Worm (Caenorhabditis elegans) whole organism, L1 larva: ENCODE results near the gene pot-2.

Source experiments
- C04F5.9 ChIP-seq: sonication (generic microtip); optimal IDR thresholded peaks from 2 replicates; lab custom pipeline; 2016; ENCODE audit warnings: missing genetic modification characterization, missing compliant biosample characterization
- C34B4.2 ChIP-seq: sonication (generic microtip); optimal IDR thresholded peaks from 2 replicates; lab custom pipeline; 2017; ENCODE audit warnings: mild to moderate bottlenecking, missing genetic modification characterization, missing compliant biosample characterization
- Y116A8C.19 ChIP-seq: sonication (generic microtip); optimal IDR thresholded peaks from 2 replicates; lab custom pipeline; 2016; ENCODE audit warnings: missing compliant biosample characterization, missing genetic modification characterization, borderline replicate concordance
- aha-1 ChIP-seq: fragments of 150-350 bp; optimal IDR thresholded peaks from 2 replicates; lab custom pipeline; 2014; ENCODE audit warnings: missing biosample characterization, missing genetic modification characterization
- aly-2 ChIP-seq: fragments of 150-350 bp; optimal IDR thresholded peaks from 2 replicates; lab custom pipeline; 2014; ENCODE audit warnings: missing biosample characterization, missing genetic modification characterization
- ama-1 ChIP-seq: fragments of 150-350 bp; optimal IDR thresholded peaks from 2 replicates; lab custom pipeline; 2014
- blmp-1 ChIP-seq: fragments of 150-350 bp; optimal IDR thresholded peaks from 2 replicates; lab custom pipeline; 2014; ENCODE audit warnings: missing biosample characterization, missing genetic modification characterization
- ceh-63 ChIP-seq: fragments of 200-800 bp; sonication (Bioruptor generic); optimal IDR thresholded peaks from 2 replicates; lab custom pipeline; 2018; ENCODE audit warnings: mild to moderate bottlenecking, missing genetic modification characterization, missing compliant biosample characterization
- ceh-82 ChIP-seq, 3 experiments: fragments of 150-350 bp in 1 of 3; sonication (generic microtip) in 2 of 3; optimal IDR thresholded peaks; 2 replicates each; lab custom pipeline; 2014 to 2017; ENCODE audit warnings: missing biosample characterization in 3 of 3, missing genetic modification characterization in 3 of 3
- ceh-88 ChIP-seq: fragments of 200-800 bp; sonication (Bioruptor generic); IDR thresholded peaks from 2 replicates; pipeline ENCODE4 v1.3.6; 2022; ENCODE audit warnings: missing genetic modification characterization, missing compliant biosample characterization
- ceh-90 ChIP-seq: sonication (generic microtip); optimal IDR thresholded peaks from 2 replicates; lab custom pipeline; 2016; ENCODE audit warnings: missing genetic modification characterization, missing compliant biosample characterization
- dpl-1 ChIP-seq, 3 experiments: fragments of 150-350 bp in 2 of 3; sonication (generic microtip) in 1 of 3; optimal IDR thresholded peaks; 2 replicates each; lab custom pipeline; 2014 to 2017; ENCODE audit warnings: missing biosample characterization in 3 of 3, missing genetic modification characterization in 3 of 3, missing genetic modification reagents in 3 of 3
- dsc-1 ChIP-seq: sonication (generic microtip); optimal IDR thresholded peaks from 2 replicates; lab custom pipeline; 2016; ENCODE audit warnings: mild to moderate bottlenecking, missing genetic modification characterization, missing compliant biosample characterization
- efl-1 ChIP-seq, 4 experiments: fragments of 150-350 bp; optimal IDR thresholded peaks in 3 of 4; peaks in 1 of 4; 1 replicate in 1 of 4; 2 replicates in 3 of 4; lab custom pipeline; 2014; ENCODE audit warnings: missing biosample characterization in 2 of 4, missing genetic modification characterization in 2 of 4, missing genetic modification reagents in 2 of 4
- efl-3 ChIP-seq: fragments of 200-800 bp; sonication (Bioruptor generic); optimal IDR thresholded peaks from 2 replicates; lab custom pipeline; 2018; ENCODE audit warnings: mild to moderate bottlenecking, missing genetic modification characterization, missing compliant biosample characterization
- elt-3 ChIP-seq, 6 experiments: fragments of 150-350 bp in 1 of 6; sonication (generic microtip); optimal IDR thresholded peaks; 2 replicates each; lab custom pipeline; 2017 to 2018; ENCODE audit warnings: missing biosample characterization in 6 of 6, missing genetic modification characterization in 6 of 6, inconsistent platforms in 1 of 6
- ets-5 ChIP-seq: fragments of 200-800 bp; sonication (Bioruptor generic); IDR thresholded peaks from 2 replicates; pipeline ENCODE4 v1.3.6; 2022; ENCODE audit warnings: missing genetic modification characterization, missing compliant biosample characterization
- fkh-4 ChIP-seq: sonication (generic microtip); optimal IDR thresholded peaks from 2 replicates; lab custom pipeline; 2016; ENCODE audit warnings: missing compliant biosample characterization, missing genetic modification characterization, borderline replicate concordance
- fkh-8 ChIP-seq: sonication (generic microtip); optimal IDR thresholded peaks from 2 replicates; lab custom pipeline; 2016; ENCODE audit warnings: mild to moderate bottlenecking, missing genetic modification characterization, missing compliant biosample characterization
- grh-1 ChIP-seq: fragments of 200-800 bp; sonication (Bioruptor generic); IDR thresholded peaks from 2 replicates; pipeline ENCODE4 v1.3.6; 2022; ENCODE audit warnings: missing genetic modification reagents, missing genetic modification characterization, missing compliant biosample characterization
- hlh-17 ChIP-seq: fragments of 200-800 bp; sonication (Bioruptor generic); optimal IDR thresholded peaks from 2 replicates; lab custom pipeline; 2018; ENCODE audit warnings: missing genetic modification characterization, mild to moderate bottlenecking, missing compliant biosample characterization, moderate library complexity, borderline replicate concordance
- hlh-4 ChIP-seq: sonication (generic microtip); optimal IDR thresholded peaks from 2 replicates; lab custom pipeline; 2016; ENCODE audit warnings: mild to moderate bottlenecking, missing genetic modification characterization, missing compliant biosample characterization
- hpl-2 ChIP-seq: fragments of 150-350 bp; optimal IDR thresholded peaks from 2 replicates; lab custom pipeline; 2014; ENCODE audit warnings: missing biosample characterization, missing genetic modification reagents, missing genetic modification characterization
- isw-1 ChIP-seq: fragments of 200-800 bp; sonication (Bioruptor generic); IDR thresholded peaks from 2 replicates; pipeline ENCODE4 v1.3.6; 2022; ENCODE audit warnings: missing genetic modification characterization, missing compliant biosample characterization
- jun-1 ChIP-seq: fragments of 150-350 bp; optimal IDR thresholded peaks from 2 replicates; lab custom pipeline; 2014; ENCODE audit warnings: missing biosample characterization, missing genetic modification reagents, missing genetic modification characterization
- lin-15B ChIP-seq: fragments of 150-350 bp; sonication (generic microtip); optimal IDR thresholded peaks from 3 replicates; lab custom pipeline; 2014; ENCODE audit warnings: missing biosample characterization, missing genetic modification characterization
- lin-35 ChIP-seq, 2 experiments: fragments of 150-350 bp; optimal IDR thresholded peaks; 2 replicates each; lab custom pipeline; 2014; ENCODE audit warnings: missing biosample characterization in 2 of 2, missing genetic modification characterization in 2 of 2, missing genetic modification reagents in 2 of 2
- lin-39 ChIP-seq: fragments of 150-350 bp; optimal IDR thresholded peaks from 2 replicates; lab custom pipeline; 2014; ENCODE audit warnings: missing biosample characterization, missing genetic modification reagents, missing genetic modification characterization
- mab-9 ChIP-seq: fragments of 200-800 bp; sonication (Bioruptor generic); IDR thresholded peaks from 2 replicates; pipeline ENCODE4 v1.3.6; 2022; ENCODE audit warnings: missing genetic modification reagents, missing genetic modification characterization, missing compliant biosample characterization
- mdl-1 ChIP-seq, 2 experiments: fragments of 150-350 bp; optimal IDR thresholded peaks; 2 replicates each; lab custom pipeline; 2014 to 2017; ENCODE audit warnings: missing biosample characterization in 2 of 2, missing genetic modification characterization in 2 of 2, inconsistent platforms in 1 of 2
- nhr-12 ChIP-seq: sonication (generic microtip); optimal IDR thresholded peaks from 2 replicates; lab custom pipeline; 2017; ENCODE audit warnings: missing biosample characterization, missing genetic modification characterization
- nhr-20 ChIP-seq: sonication (generic microtip); optimal IDR thresholded peaks from 2 replicates; lab custom pipeline; 2016; ENCODE audit warnings: mild to moderate bottlenecking, missing genetic modification characterization, missing compliant biosample characterization
- nhr-47 ChIP-seq: sonication (generic microtip); optimal IDR thresholded peaks from 2 replicates; lab custom pipeline; 2016; ENCODE audit warnings: mild to moderate bottlenecking, missing genetic modification characterization, moderate library complexity, missing compliant biosample characterization
- nhr-76 ChIP-seq: sonication (generic microtip); optimal IDR thresholded peaks from 2 replicates; lab custom pipeline; 2017; ENCODE audit warnings: missing biosample characterization, missing genetic modification characterization
- nhr-77 ChIP-seq: fragments of 150-350 bp; optimal IDR thresholded peaks from 2 replicates; lab custom pipeline; 2014; ENCODE audit warnings: missing biosample characterization, missing genetic modification characterization
- nhr-85 ChIP-seq: sonication (generic microtip); peaks from one replicate; lab custom pipeline; 2016; ENCODE audit warnings: missing genetic modification characterization, inconsistent platforms, missing compliant biosample characterization
- nhr-90 ChIP-seq: sonication (generic microtip); optimal IDR thresholded peaks from 2 replicates; lab custom pipeline; 2016; ENCODE audit warnings: mild to moderate bottlenecking, missing genetic modification characterization, missing compliant biosample characterization; ENCODE audit not compliant: poor library complexity
- pag-3 ChIP-seq: sonication (generic microtip); optimal IDR thresholded peaks from 2 replicates; lab custom pipeline; 2017; ENCODE audit warnings: missing genetic modification characterization, mild to moderate bottlenecking, missing compliant biosample characterization, antibody characterized with exemption, borderline replicate concordance; ENCODE audit not compliant: insufficient read depth
- pqm-1 ChIP-seq: sonication (generic microtip); optimal IDR thresholded peaks from 3 replicates; lab custom pipeline; 2017; ENCODE audit warnings: missing biosample characterization, missing genetic modification characterization
- rnt-1 ChIP-seq: sonication (generic microtip); optimal IDR thresholded peaks from 2 replicates; lab custom pipeline; 2016; ENCODE audit warnings: mild to moderate bottlenecking, missing genetic modification characterization, moderate library complexity, missing compliant biosample characterization
- snpc-4 ChIP-seq: fragments of 150-350 bp; optimal IDR thresholded peaks from 2 replicates; lab custom pipeline; 2014; ENCODE audit warnings: missing biosample characterization, missing genetic modification characterization
- sox-4 ChIP-seq: sonication (generic microtip); optimal IDR thresholded peaks from 2 replicates; lab custom pipeline; 2016; ENCODE audit warnings: missing genetic modification characterization, missing compliant biosample characterization
- swsn-7 ChIP-seq: sonication (generic microtip); optimal IDR thresholded peaks from 2 replicates; lab custom pipeline; 2016; ENCODE audit warnings: missing genetic modification characterization, missing compliant biosample characterization
- tlp-1 ChIP-seq: fragments of 150-350 bp; optimal IDR thresholded peaks from 2 replicates; lab custom pipeline; 2014; ENCODE audit warnings: missing biosample characterization, missing genetic modification characterization
- unc-30 ChIP-seq: sonication (generic microtip); optimal IDR thresholded peaks from 2 replicates; lab custom pipeline; 2017; ENCODE audit warnings: missing biosample characterization, missing genetic modification characterization
- unc-62 ChIP-seq: fragments of 150-350 bp; optimal IDR thresholded peaks from 2 replicates; lab custom pipeline; 2014; ENCODE audit warnings: missing biosample characterization, missing genetic modification reagents, missing genetic modification characterization
- unc-86 ChIP-seq: sonication (generic microtip); optimal IDR thresholded peaks from 2 replicates; lab custom pipeline; 2016; ENCODE audit warnings: missing genetic modification characterization, missing compliant biosample characterization
- zip-4 ChIP-seq: fragments of 200-800 bp; sonication (Bioruptor generic); optimal IDR thresholded peaks from 2 replicates; lab custom pipeline; 2018; ENCODE audit warnings: mild to moderate bottlenecking, missing genetic modification characterization, moderate library complexity, missing compliant biosample characterization
- ztf-4 ChIP-seq: fragments of 150-350 bp; optimal IDR thresholded peaks from 2 replicates; lab custom pipeline; 2014; ENCODE audit warnings: missing biosample characterization, missing genetic modification characterization

pot-2 gene

ce11 chrII:14527104-14527503 lies 3.1 kb downstream of the pot-2 start:
- TF ChIP-seq nhr-47 (no peak), efl-1 (optimal IDR thresholded peaks at IDR 0.05; lab: Kevin White, UChicago) (no peak), efl-1 (GFP tag; optimal IDR thresholded peaks at IDR 0.05 in 1 of 2; lab: Kevin White, UChicago) (peak in 1 of 2 experiments; percentile 57)
- TF ChIP-seq, all 84 proteins: peak for 1

- TF ChIP-seq hlh-17 (GFP tag; lab: Kevin White, UChicago) (no peak), ceh-63 (no peak), efl-3 (GFP tag; lab: Kevin White, UChicago) (no peak), unc-86 (tag; lab: Kevin White, UChicago) (peak; percentile 40), jun-1 (tag; lab: Kevin White, UChicago) (no peak), nhr-20 (tag; lab: Kevin White, UChicago) (peak; percentile 81), elt-3 (tag; optimal IDR thresholded peaks at IDR 0.05; lab: Kevin White, UChicago) (peak in 1 of 6 experiments; percentile 38), nhr-90 (peak; percentile 62), pqm-1 (tag; lab: Kevin White, UChicago) (no peak), Y116A8C.19 (tag; lab: Kevin White, UChicago) (no peak), grh-1 (GFP tag; lab: Robert Waterston, UW) (no peak), fkh-8 (tag; lab: Kevin White, UChicago) (peak; percentile 88), snpc-4 (tag; lab: Kevin White, UChicago) (peak; percentile 51), hlh-4 (tag; lab: Kevin White, UChicago) (no peak), ama-1 (lab: Kevin White, UChicago) (no peak), sox-4 (tag; lab: Kevin White, UChicago) (peak; percentile 68), ceh-88 (peak; percentile 71; the same call in 1 of the 2 replicates), pag-3 (no peak), lin-15B (peak; percentile 39), isw-1 (GFP tag; lab: Robert Waterston, UW) (peak; percentile 66), mdl-1 (tag; optimal IDR thresholded peaks at IDR 0.05; lab: Kevin White, UChicago) (peak in 1 of 2 experiments; percentile 9), dsc-1 (tag; lab: Kevin White, UChicago) (peak; percentile 67), mab-9 (GFP tag; lab: Robert Waterston, UW) (no peak), rnt-1 (no peak), nhr-47 (peak; percentile 75), ets-5 (GFP tag; lab: Robert Waterston, UW) (no peak), ztf-4 (tag; lab: Kevin White, UChicago) (no peak), unc-62 (GFP tag; lab: Kevin White, UChicago) (no peak), ceh-82 (tag; optimal IDR thresholded peaks at IDR 0.05; lab: Kevin White, UChicago) (peak in 1 of 3 experiments; percentile 51), lin-39 (tag; lab: Kevin White, UChicago) (no peak), lin-35 (GFP tag; optimal IDR thresholded peaks at IDR 0.05; lab: Kevin White, UChicago) (peak; percentile 60 to 79), nhr-77 (tag; lab: Kevin White, UChicago) (peak; percentile 94), blmp-1 (tag; lab: Kevin White, UChicago) (peak; percentile 49), swsn-7 (tag; lab: Kevin White, UChicago) (peak; percentile 62), efl-1 (optimal IDR thresholded peaks at IDR 0.05; lab: Kevin White, UChicago) (peak; percentile 73), efl-1 (GFP tag; optimal IDR thresholded peaks at IDR 0.05 in 1 of 2; lab: Kevin White, UChicago) (peak; percentile 57 to 93), nhr-76 (tag; lab: Kevin White, UChicago) (no peak), hpl-2 (GFP tag; lab: Kevin White, UChicago) (no peak), aha-1 (tag; lab: Kevin White, UChicago) (no peak), nhr-85 (tag; lab: Kevin White, UChicago) (peak; percentile 81), C34B4.2 (tag; lab: Kevin White, UChicago) (no peak), aly-2 (tag; lab: Kevin White, UChicago) (peak; percentile 46), unc-30 (tag; lab: Kevin White, UChicago) (no peak), nhr-12 (tag; lab: Kevin White, UChicago) (no peak), dpl-1 (GFP tag; optimal IDR thresholded peaks at IDR 0.05; lab: Kevin White, UChicago) (peak; percentile 56 to 68 (median 61)), fkh-4 (peak; percentile 59), tlp-1 (tag; lab: Kevin White, UChicago) (no peak), ceh-90 (tag; lab: Kevin White, UChicago) (peak; percentile 40), zip-4 (GFP tag; lab: Kevin White, UChicago) (no peak), C04F5.9 (tag; lab: Kevin White, UChicago) (peak; percentile 54)
Observed at ce11 chrII:14528233-14528802, 4.3 kb downstream of the pot-2 start, which contains the start of the genes F57C2.5 and spat-1. Gene F57C2.5, minus strand, starts transcription at chrII:14528239. Gene spat-1, plus strand, starts transcription at chrII:14528752.
